Worm (Caenorhabditis elegans) whole organism, L4/young adult: Measurements from ENCODE around the gene K12H4.2.

Experiments used
- W03F9.2 ChIP-seq: fragments of 150-350 bp; optimal IDR thresholded peaks from 2 replicates; lab custom pipeline; 2014; ENCODE audit warnings: missing biosample characterization, missing genetic modification characterization
- dao-5 ChIP-seq: sonication (generic microtip); optimal IDR thresholded peaks from 2 replicates; lab custom pipeline; 2016; ENCODE audit warnings: missing genotype, missing genetic modification characterization, moderate library complexity, missing compliant biosample characterization
- him-1 ChIP-seq: sonication (generic microtip); optimal IDR thresholded peaks from 2 replicates; lab custom pipeline; 2016; ENCODE audit warnings: missing genotype, missing genetic modification reagents, missing genetic modification characterization, missing compliant biosample characterization

K12H4.2 gene

ce11 chrIII:8047412-8047811, at the start of gene K12H4.2:
Gene K12H4.2, plus strand, starts transcription at chrIII:8047712.
- TF ChIP-seq him-1 (tag; lab: Kevin White, UChicago), result no peak
- TF ChIP-seq dao-5 (tag; lab: Kevin White, UChicago), result no peak
- no peak for TF ChIP-seq W03F9.2

- TF ChIP-seq him-1 (tag; lab: Kevin White, UChicago), result no peak
- no peak for TF ChIP-seq W03F9.2
- TF ChIP-seq dao-5 (tag; lab: Kevin White, UChicago), result no peak
These were observed 46.0 kb upstream of the K12H4.2 start for ce11 chrIII:8001557-8001956.

ce11 chrIII:8004091-8004490, 43.4 kb upstream of the K12H4.2 start, which contains the start of gene C06G4.6:
Gene C06G4.6, plus strand, starts transcription at chrIII:8004391.
- TF ChIP-seq dao-5 (tag; lab: Kevin White, UChicago), result no peak

ce11 chrIII:8009769-8010168, 37.7 kb upstream of the K12H4.2 start, which contains the start of gene cit-1.1:
Gene cit-1.1, minus strand, starts transcription at chrIII:8009821.
- TF ChIP-seq dao-5 (tag; lab: Kevin White, UChicago) (no peak), W03F9.2 (peak; percentile 27), him-1 (tag; lab: Kevin White, UChicago) (no peak)

- TF ChIP-seq dao-5 (tag; lab: Kevin White, UChicago) (no peak), W03F9.2 (no peak), him-1 (tag; lab: Kevin White, UChicago) (no peak)
These were observed 37.2 kb upstream of the K12H4.2 start, which contains the start of gene cit-1.2 for ce11 chrIII:8010260-8010822. Gene cit-1.2, plus strand, starts transcription at chrIII:8010772.

ce11 chrIII:8013582-8013981, 33.9 kb upstream of the K12H4.2 start:
- TF ChIP-seq him-1 (tag; lab: Kevin White, UChicago), result no peak
- no peak for TF ChIP-seq W03F9.2
- no peak for TF ChIP-seq dao-5 (tag; lab: Kevin White, UChicago)

- no peak for TF ChIP-seq dao-5 (tag; lab: Kevin White, UChicago)
- TF ChIP-seq him-1 (tag; lab: Kevin White, UChicago), result no peak
- TF ChIP-seq W03F9.2, result no peak
These were observed 31.1 kb upstream of the K12H4.2 start, which contains the start of gene F44B9.5 for ce11 chrIII:8016438-8016837. Gene F44B9.5, minus strand, starts transcription at chrIII:8016538.

ce11 chrIII:8017053-8017452, 30.5 kb upstream of the K12H4.2 start:
- TF ChIP-seq W03F9.2 (no peak), him-1 (tag; lab: Kevin White, UChicago) (no peak), dao-5 (tag; lab: Kevin White, UChicago) (no peak)

- TF ChIP-seq dao-5 (tag; lab: Kevin White, UChicago) (no peak), W03F9.2 (peak; percentile 72)
These were observed 26.6 kb upstream of the K12H4.2 start, which contains the start of gene lin-36 for ce11 chrIII:8020823-8021332. Gene lin-36, minus strand, starts transcription at chrIII:8020873.

- no peak for TF ChIP-seq him-1 (tag; lab: Kevin White, UChicago)
- TF ChIP-seq dao-5 (tag; lab: Kevin White, UChicago), result no peak
- no peak for TF ChIP-seq W03F9.2
These were observed 25.4 kb upstream of the K12H4.2 start, which contains the start of gene F44B9.2 for ce11 chrIII:8022077-8022476. Gene F44B9.2, plus strand, starts transcription at chrIII:8022463.

- TF ChIP-seq W03F9.2, result no peak
- TF ChIP-seq him-1 (tag; lab: Kevin White, UChicago), result no peak
- no peak for TF ChIP-seq dao-5 (tag; lab: Kevin White, UChicago)
These were observed 19.6 kb upstream of the K12H4.2 start, which contains the start of gene mdt-30 for ce11 chrIII:8027942-8028341. Gene mdt-30, minus strand, starts transcription at chrIII:8028042.

ce11 chrIII:8029487-8029886, 18.0 kb upstream of the K12H4.2 start, which contains the start of gene F44B9.8:
Gene F44B9.8, minus strand, starts transcription at chrIII:8029649.
- TF ChIP-seq him-1 (tag; lab: Kevin White, UChicago) (no peak), dao-5 (tag; lab: Kevin White, UChicago) (no peak), W03F9.2 (peak; percentile 29)

- no peak for TF ChIP-seq dao-5 (tag; lab: Kevin White, UChicago)
- TF ChIP-seq him-1 (tag; lab: Kevin White, UChicago), result no peak
- no peak for TF ChIP-seq W03F9.2
These were observed 16.5 kb upstream of the K12H4.2 start, which contains the start of gene F44B9.9 for ce11 chrIII:8030963-8031362. Gene F44B9.9, minus strand, starts transcription at chrIII:8031063.

- TF ChIP-seq him-1 (tag; lab: Kevin White, UChicago) (no peak), W03F9.2 (no peak), dao-5 (tag; lab: Kevin White, UChicago) (no peak)
These were observed 14.0 kb upstream of the K12H4.2 start, which contains the start of gene F44B9.10 for ce11 chrIII:8033534-8033933. Gene F44B9.10, minus strand, starts transcription at chrIII:8033634.
